Fruit fly (Drosophila melanogaster) whole organism, wandering third instar larva: ENCODE results near the gene CG2991.

Experiments used
- CG9705 ChIP-seq: fragments of 200-800 bp; sonication (Bioruptor generic); optimal IDR thresholded peaks from 2 replicates; lab custom pipeline; 2018; ENCODE audit warnings: missing biosample characterization, mild to moderate bottlenecking, missing genetic modification characterization
- Dfd ChIP-seq: fragments of >200 bp; optimal IDR thresholded peaks from 2 replicates; lab custom pipeline; 2017; ENCODE audit warnings: missing biosample characterization, missing genetic modification characterization
- Dif ChIP-seq: fragments of 200-275, 200-300 bp; sonication (Bioruptor generic); optimal IDR thresholded peaks from 2 replicates; lab custom pipeline; 2018; ENCODE audit warnings: missing biosample characterization, missing genetic modification characterization; ENCODE audit not compliant: partially characterized antibody
- Hnf4 ChIP-seq: fragments of 200-800 bp; sonication (Bioruptor generic); optimal IDR thresholded peaks from 2 replicates; lab custom pipeline; 2016; ENCODE audit warnings: missing biosample characterization, mild to moderate bottlenecking, missing genetic modification characterization
- Hr78 ChIP-seq: fragments of >200 bp; optimal IDR thresholded peaks from 2 replicates; lab custom pipeline; 2017; ENCODE audit warnings: missing biosample characterization, missing genetic modification characterization
- Jra ChIP-seq: sonication (Bioruptor generic); optimal IDR thresholded peaks from 2 replicates; lab custom pipeline; 2016; ENCODE audit warnings: missing biosample characterization, missing genetic modification characterization
- Myc ChIP-seq: fragments of >200 bp; optimal IDR thresholded peaks from 2 replicates; lab custom pipeline; 2017
- Sp1 ChIP-seq: fragments of 200-800 bp; sonication (Bioruptor generic); optimal IDR thresholded peaks from 3 replicates; lab custom pipeline; 2019; ENCODE audit warnings: missing biosample characterization, mild to moderate bottlenecking, missing genetic modification characterization, moderate library complexity
- dmrt93B ChIP-seq: fragments of 200-800 bp; sonication (Bioruptor generic); optimal IDR thresholded peaks from 2 replicates; lab custom pipeline; 2018; ENCODE audit warnings: missing biosample characterization, mild to moderate bottlenecking, missing genetic modification characterization
- dsf ChIP-seq: sonication (Bioruptor generic); optimal IDR thresholded peaks from 2 replicates; lab custom pipeline; 2016; ENCODE audit warnings: missing biosample characterization, missing genetic modification characterization, borderline replicate concordance
- lola ChIP-seq: fragments of >200 bp; optimal IDR thresholded peaks from 2 replicates; lab custom pipeline; 2017; ENCODE audit warnings: missing biosample characterization, missing genetic modification characterization
- psq ChIP-seq: fragments of 200-800 bp; sonication (Bioruptor generic); optimal IDR thresholded peaks from 3 replicates; lab custom pipeline; 2017; ENCODE audit warnings: missing biosample characterization, mild to moderate bottlenecking, missing genetic modification characterization, moderate library complexity
- usp ChIP-seq: fragments of >200 bp; optimal IDR thresholded peaks from 2 replicates; lab custom pipeline; 2017; ENCODE audit warnings: missing biosample characterization, missing genetic modification characterization

DNA sequence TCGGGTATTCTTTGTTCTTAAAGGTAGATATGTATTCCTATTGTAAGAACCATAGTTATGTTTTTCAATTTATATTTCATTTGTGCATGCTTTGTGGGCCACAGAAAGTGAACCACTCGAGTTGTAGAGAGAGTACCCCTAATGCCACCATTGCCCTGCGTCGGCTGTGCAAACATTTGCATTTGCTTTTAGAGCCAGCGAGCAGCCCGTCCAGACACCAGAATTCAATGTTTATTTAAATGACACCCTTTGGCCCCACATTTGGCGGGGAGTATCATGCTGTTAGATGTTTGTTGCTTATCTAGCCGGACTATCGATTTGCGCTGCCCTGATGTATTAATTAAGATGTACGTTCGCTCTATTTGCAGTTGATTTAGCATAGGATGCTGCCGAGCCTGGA, 7.6 kb downstream of the CG2991 start:
- no peak for TF ChIP-seq lola
- TF ChIP-seq Sp1 (GFP tag; lab: Kevin White, UChicago) = no peak
- no peak for TF ChIP-seq psq (GFP tag; lab: Kevin White, UChicago)
- no peak for TF ChIP-seq dmrt93B
- TF ChIP-seq dsf (GFP tag; lab: Kevin White, UChicago) = no peak
- TF ChIP-seq Dfd (GFP tag; lab: Kevin White, UChicago) = no peak
- TF ChIP-seq Myc = no peak
- no peak for TF ChIP-seq Hr78 (GFP tag; lab: Kevin White, UChicago)
- TF ChIP-seq Jra (GFP tag; lab: Kevin White, UChicago) = no peak
- no peak for TF ChIP-seq usp (GFP tag; lab: Kevin White, UChicago)
- no peak for TF ChIP-seq CG9705
- no peak for TF ChIP-seq Dif (GFP tag; lab: Kevin White, UChicago)
- no peak for TF ChIP-seq Hnf4
